Worm (Caenorhabditis elegans) whole organism, L2 larva: ENCODE data around the gene F13B12.2.

Experiments
- ama-1 ChIP-seq: fragments of 150-350 bp; optimal IDR thresholded peaks from 2 replicates; lab custom pipeline; 2018; ENCODE audit warnings: inconsistent platforms
- blmp-1 ChIP-seq: sonication (generic microtip); optimal IDR thresholded peaks from 2 replicates; lab custom pipeline; 2017; ENCODE audit warnings: missing genetic modification characterization, mild to moderate bottlenecking, missing compliant biosample characterization, antibody characterized with exemption, moderate library complexity; ENCODE audit not compliant: insufficient read depth
- elt-3 ChIP-seq: sonication (generic microtip); optimal IDR thresholded peaks from 2 replicates; lab custom pipeline; 2017; ENCODE audit warnings: missing biosample characterization, missing genetic modification characterization
- nhr-11 ChIP-seq: fragments of 150-350 bp; optimal IDR thresholded peaks from 2 replicates; lab custom pipeline; 2014; ENCODE audit warnings: missing biosample characterization, missing genetic modification characterization
- nhr-12 ChIP-seq: fragments of 150-350 bp; optimal IDR thresholded peaks from 2 replicates; lab custom pipeline; 2014; ENCODE audit warnings: missing biosample characterization, missing genetic modification characterization
- zag-1 ChIP-seq: fragments of 150-350 bp; optimal IDR thresholded peaks from 2 replicates; lab custom pipeline; 2014; ENCODE audit warnings: missing biosample characterization, missing genetic modification characterization
- ztf-1 ChIP-seq: fragments of 200-800 bp; sonication (Bioruptor generic); conservative IDR thresholded peaks from 2 replicates; pipeline ENCODE4 v1.3.6; 2022; ENCODE audit warnings: missing genetic modification characterization, missing compliant biosample characterization

DNA sequence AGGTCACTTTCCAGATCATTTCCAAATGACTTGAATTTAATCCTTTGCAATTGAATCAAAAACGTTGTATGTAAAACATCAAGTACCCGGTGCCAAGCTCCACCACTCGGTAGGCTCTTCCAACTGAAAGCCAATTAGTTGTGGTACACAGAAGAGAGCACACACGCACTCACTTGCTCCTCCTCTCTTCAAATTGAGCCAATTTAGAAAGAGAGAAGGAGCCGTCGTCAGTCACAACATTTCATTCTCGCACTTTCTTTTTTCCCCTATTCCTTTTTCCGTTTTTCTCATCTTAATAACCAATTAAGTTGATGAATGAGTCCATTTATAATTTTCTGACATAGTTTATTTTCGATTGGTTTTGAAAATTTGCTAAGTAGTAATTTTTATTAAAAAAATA is 30.7 kb downstream of the F13B12.2 start:
- TF ChIP-seq elt-3 (tag; lab: Kevin White, UChicago) (no peak), blmp-1 (tag; lab: Kevin White, UChicago) (no peak), zag-1 (tag; lab: Kevin White, UChicago) (no peak), nhr-11 (tag; lab: Kevin White, UChicago) (no peak), ztf-1 (GFP tag; lab: Robert Waterston, UW) (no peak), ama-1 (lab: Kevin White, UChicago) (no peak), nhr-12 (tag; lab: Kevin White, UChicago) (no peak)
